Worm (Caenorhabditis elegans) whole organism, L3 larva: ENCODE data around the gene Y17G9B.8.
"Not testable (repeated sequence)": the region's sequence is repeated elsewhere in the genome, so short reads cannot be mapped to it uniquely, and the experiment has no call there.

ENCODE experiments used
- R02D3.7 ChIP-seq: fragments of 150-350 bp; optimal IDR thresholded peaks from 2 replicates; lab custom pipeline; 2014; ENCODE audit warnings: missing biosample characterization, missing genetic modification characterization
- ZK546.5 ChIP-seq: sonication (generic microtip); optimal IDR thresholded peaks from 2 replicates; lab custom pipeline; 2017; ENCODE audit warnings: missing biosample characterization, missing genetic modification characterization
- aly-2 ChIP-seq: fragments of 150-350 bp; optimal IDR thresholded peaks from 2 replicates; lab custom pipeline; 2014; ENCODE audit warnings: missing biosample characterization, missing genetic modification characterization
- ama-1 ChIP-seq: fragments of 150-350 bp; optimal IDR thresholded peaks from 2 replicates; lab custom pipeline; 2018
- ceh-16 ChIP-seq: sonication (generic microtip); optimal IDR thresholded peaks from 2 replicates; lab custom pipeline; 2017; ENCODE audit warnings: missing biosample characterization, missing genetic modification characterization
- ceh-28 ChIP-seq: fragments of 150-350 bp; optimal IDR thresholded peaks from 2 replicates; lab custom pipeline; 2014; ENCODE audit warnings: missing biosample characterization, missing genetic modification reagents, missing genetic modification characterization
- ceh-82 ChIP-seq: fragments of 150-350 bp; optimal IDR thresholded peaks from 2 replicates; lab custom pipeline; 2014; ENCODE audit warnings: missing biosample characterization, missing genetic modification characterization
- ceh-9 ChIP-seq: sonication (generic microtip); optimal IDR thresholded peaks from 2 replicates; lab custom pipeline; 2018; ENCODE audit warnings: missing biosample characterization, missing genetic modification characterization
- egl-27 ChIP-seq: sonication (generic microtip); optimal IDR thresholded peaks from 4 replicates; lab custom pipeline; 2017; ENCODE audit warnings: missing biosample characterization, missing genetic modification reagents, missing genetic modification characterization
- egl-5 ChIP-seq: fragments of 150-350 bp; optimal IDR thresholded peaks from 2 replicates; lab custom pipeline; 2017; ENCODE audit warnings: missing biosample characterization, missing genetic modification reagents, missing genetic modification characterization, inconsistent platforms
- elt-1 ChIP-seq: fragments of 150-350 bp; optimal IDR thresholded peaks from 2 replicates; lab custom pipeline; 2014; ENCODE audit warnings: missing biosample characterization, missing genetic modification characterization
- elt-2 ChIP-seq: sonication (generic microtip); optimal IDR thresholded peaks from 2 replicates; lab custom pipeline; 2016; ENCODE audit warnings: missing genetic modification reagents, mild to moderate bottlenecking, missing genetic modification characterization, missing compliant biosample characterization
- eor-1 ChIP-seq, 2 experiments: fragments of 150-350 bp; optimal IDR thresholded peaks; 2 replicates each; lab custom pipeline; 2014 to 2018; ENCODE audit warnings: missing biosample characterization in 2 of 2, missing genetic modification characterization in 2 of 2
- fkh-10 ChIP-seq: sonication (generic microtip); optimal IDR thresholded peaks from 2 replicates; lab custom pipeline; 2017; ENCODE audit warnings: missing biosample characterization, missing genetic modification reagents, missing genetic modification characterization
- fos-1 ChIP-seq: fragments of 150-350 bp; optimal IDR thresholded peaks from 2 replicates; lab custom pipeline; 2014; ENCODE audit warnings: missing biosample characterization, missing genetic modification characterization
- jun-1 ChIP-seq: fragments of 150-350 bp; optimal IDR thresholded peaks from 2 replicates; lab custom pipeline; 2014; ENCODE audit warnings: missing biosample characterization, missing genetic modification reagents, missing genetic modification characterization
- lin-15B ChIP-seq: fragments of 150-350 bp; optimal IDR thresholded peaks from 2 replicates; lab custom pipeline; 2014; ENCODE audit warnings: missing biosample characterization, missing genetic modification characterization
- lsy-12 ChIP-seq: sonication (generic microtip); optimal IDR thresholded peaks from 2 replicates; lab custom pipeline; 2016; ENCODE audit warnings: mild to moderate bottlenecking, missing genetic modification characterization, missing compliant biosample characterization
- mdl-1 ChIP-seq: fragments of 150-350 bp; optimal IDR thresholded peaks from 2 replicates; lab custom pipeline; 2014; ENCODE audit warnings: missing biosample characterization, missing genetic modification characterization
- mml-1 ChIP-seq: fragments of 150-350 bp; sonication (generic microtip); optimal IDR thresholded peaks from 3 replicates; lab custom pipeline; 2014; ENCODE audit warnings: missing biosample characterization, missing genetic modification characterization
- nfya-1 ChIP-seq: sonication (generic microtip); optimal IDR thresholded peaks from 2 replicates; lab custom pipeline; 2017; ENCODE audit warnings: missing genetic modification characterization, mild to moderate bottlenecking, missing compliant biosample characterization, antibody characterized with exemption, moderate library complexity; ENCODE audit not compliant: insufficient read depth
- nhr-11 ChIP-seq: fragments of 150-350 bp; optimal IDR thresholded peaks from 2 replicates; lab custom pipeline; 2014; ENCODE audit warnings: missing biosample characterization, missing genetic modification characterization
- nhr-12 ChIP-seq: fragments of 150-350 bp; optimal IDR thresholded peaks from 2 replicates; lab custom pipeline; 2014; ENCODE audit warnings: missing biosample characterization, missing genetic modification characterization
- nhr-23 ChIP-seq: fragments of 150-350 bp; optimal IDR thresholded peaks from 2 replicates; lab custom pipeline; 2014; ENCODE audit warnings: missing biosample characterization, missing genetic modification reagents, missing genetic modification characterization
- nhr-28 ChIP-seq: fragments of 150-350 bp; optimal IDR thresholded peaks from 2 replicates; lab custom pipeline; 2014; ENCODE audit warnings: missing biosample characterization, missing genetic modification characterization
- nhr-67 ChIP-seq: fragments of 150-350 bp; optimal IDR thresholded peaks from 2 replicates; lab custom pipeline; 2014; ENCODE audit warnings: missing biosample characterization, missing genetic modification characterization
- nhr-77 ChIP-seq: fragments of 150-350 bp; optimal IDR thresholded peaks from 2 replicates; lab custom pipeline; 2014; ENCODE audit warnings: missing biosample characterization, missing genetic modification characterization
- pha-4 ChIP-seq: fragments of 150-350 bp; optimal IDR thresholded peaks from 2 replicates; lab custom pipeline; 2014; ENCODE audit warnings: missing biosample characterization, missing genetic modification reagents, missing genetic modification characterization
- pqm-1 ChIP-seq: fragments of 150-350 bp; optimal IDR thresholded peaks from 2 replicates; lab custom pipeline; 2017; ENCODE audit warnings: missing biosample characterization, missing genetic modification characterization, inconsistent platforms
- sea-2 ChIP-seq: fragments of 150-350 bp; sonication (generic microtip); optimal IDR thresholded peaks from 4 replicates; lab custom pipeline; 2014; ENCODE audit warnings: missing biosample characterization, missing genetic modification reagents, missing genetic modification characterization
- snpc-4 ChIP-seq: fragments of 150-350 bp; optimal IDR thresholded peaks from 2 replicates; lab custom pipeline; 2014; ENCODE audit warnings: missing biosample characterization, missing genetic modification characterization
- tbx-2 ChIP-seq: sonication (generic microtip); optimal IDR thresholded peaks from 2 replicates; lab custom pipeline; 2016; ENCODE audit warnings: mild to moderate bottlenecking, missing genetic modification characterization, missing compliant biosample characterization
- unc-39 ChIP-seq: sonication (generic microtip); optimal IDR thresholded peaks from 4 replicates; lab custom pipeline; 2017; ENCODE audit warnings: missing biosample characterization, missing genetic modification characterization
- ztf-11 ChIP-seq: fragments of 150-350 bp; optimal IDR thresholded peaks from 2 replicates; lab custom pipeline; 2014; ENCODE audit warnings: missing biosample characterization, missing genetic modification characterization

Gene Y17G9B.8

DNA sequence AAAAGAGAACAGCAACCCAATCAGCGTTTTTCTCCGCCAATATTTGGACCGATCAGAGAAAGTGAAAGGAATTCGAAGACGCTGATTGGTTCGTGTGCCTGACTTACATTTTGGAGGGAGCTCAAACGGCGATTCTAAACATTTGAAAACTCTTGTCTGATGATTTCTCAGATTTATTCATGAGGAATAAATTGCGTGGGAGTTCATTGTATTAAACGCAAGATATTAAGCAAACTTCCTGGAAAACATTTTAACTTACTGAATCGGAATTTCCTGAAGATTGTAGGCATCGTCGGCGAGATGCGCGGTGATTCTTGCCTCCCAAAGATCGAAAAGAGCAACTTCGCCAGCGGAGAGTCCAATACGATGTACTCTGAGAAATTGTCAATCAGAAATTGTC is 34.1 kb downstream of the Y17G9B.8 start, which contains the start of gene K08F11.1:
Gene K08F11.1 (plus strand): TSS at position 301 of the 400 bp plus-strand sequence.
- TF ChIP-seq nhr-77 (tag; lab: Kevin White, UChicago) (no peak), lin-15B (no peak), nhr-12 (tag; lab: Kevin White, UChicago) (no peak), sea-2 (GFP tag; lab: Kevin White, UChicago) (no peak), pqm-1 (tag; lab: Kevin White, UChicago) (no peak), ceh-28 (tag; lab: Kevin White, UChicago) (no peak), aly-2 (tag; lab: Kevin White, UChicago) (no peak), nhr-23 (no peak)

ce11 chrIV:4723687-4724086 is 35.0 kb downstream of the Y17G9B.8 start:
- no peak for TF ChIP-seq ztf-11 (tag; lab: Kevin White, UChicago)
- no peak for TF ChIP-seq ama-1 (lab: Kevin White, UChicago)
- TF ChIP-seq ceh-9 (tag; lab: Kevin White, UChicago) = no peak
- TF ChIP-seq tbx-2 (tag; lab: Kevin White, UChicago) = no peak
- no peak for TF ChIP-seq ceh-82 (tag; lab: Kevin White, UChicago)
- TF ChIP-seq elt-1 (tag; lab: Kevin White, UChicago) = no peak
- no peak for TF ChIP-seq lin-15B
- TF ChIP-seq eor-1 (tag; optimal IDR thresholded peaks at IDR 0.05; lab: Kevin White, UChicago) = no peak
- TF ChIP-seq jun-1 (tag; lab: Kevin White, UChicago) = no peak
- no peak for TF ChIP-seq ceh-28 (tag; lab: Kevin White, UChicago)
- TF ChIP-seq mml-1 (tag; lab: Kevin White, UChicago) = no peak
- TF ChIP-seq nhr-28 (tag; lab: Kevin White, UChicago) = no peak
- TF ChIP-seq aly-2 (tag; lab: Kevin White, UChicago) = no peak
- no peak for TF ChIP-seq nhr-11 (tag; lab: Kevin White, UChicago)
- no peak for TF ChIP-seq ZK546.5 (tag; lab: Kevin White, UChicago)
- TF ChIP-seq sea-2 (GFP tag; lab: Kevin White, UChicago) = no peak
- TF ChIP-seq nhr-23 = no peak
- TF ChIP-seq nfya-1 (tag; lab: Kevin White, UChicago) = no peak

- TF ChIP-seq nfya-1 (tag; lab: Kevin White, UChicago) (peak; percentile 22), tbx-2 (tag; lab: Kevin White, UChicago) (peak; percentile 27), elt-2 (tag; lab: Kevin White, UChicago) (peak; percentile 1), lin-15B (peak; percentile 19)
Measured at ce11 chrIV:4720522-4720921, 38.1 kb downstream of the Y17G9B.8 start.

ce11 chrIV:4715785-4716184 is 42.9 kb downstream of the Y17G9B.8 start, which contains the start of gene miro-1:
Gene miro-1, minus strand, starts transcription at chrIV:4715807.
- not testable (repeated sequence) for TF ChIP-seq ZK546.5, nfya-1, ceh-9 (tag; lab: Kevin White, UChicago)

ce11 chrIV:4712376-4712775 is 46.3 kb downstream of the Y17G9B.8 start, which contains the start of gene yars-2:
Gene yars-2, minus strand, starts transcription at chrIV:4712624.
- TF ChIP-seq ZK546.5 (tag; lab: Kevin White, UChicago) = no peak
- no peak for TF ChIP-seq nhr-12 (tag; lab: Kevin White, UChicago)
- no peak for TF ChIP-seq lsy-12 (tag; lab: Kevin White, UChicago)
- TF ChIP-seq fkh-10 (GFP tag; lab: Kevin White, UChicago) = no peak
- TF ChIP-seq lin-15B = peak; percentile 27
- no peak for TF ChIP-seq ceh-28 (tag; lab: Kevin White, UChicago)
- peak; percentile 10 for TF ChIP-seq nfya-1 (tag; lab: Kevin White, UChicago)
- TF ChIP-seq ceh-16 = no peak
- no peak for TF ChIP-seq R02D3.7
- TF ChIP-seq nhr-67 (tag; lab: Kevin White, UChicago) = no peak
- no peak for TF ChIP-seq mml-1 (tag; lab: Kevin White, UChicago)
- no peak for TF ChIP-seq eor-1 (tag; optimal IDR thresholded peaks at IDR 0.05; lab: Kevin White, UChicago)
- no peak for TF ChIP-seq mdl-1
- TF ChIP-seq unc-39 = no peak
- TF ChIP-seq nhr-77 (tag; lab: Kevin White, UChicago) = no peak
- no peak for TF ChIP-seq ceh-82 (tag; lab: Kevin White, UChicago)
- peak; percentile 26 for TF ChIP-seq pha-4 (tag; lab: Kevin White, UChicago)
- TF ChIP-seq egl-27 (tag; lab: Kevin White, UChicago) = no peak
- no peak for TF ChIP-seq snpc-4
- TF ChIP-seq egl-5 (tag; lab: Kevin White, UChicago) = no peak
- no peak for TF ChIP-seq sea-2 (GFP tag; lab: Kevin White, UChicago)
- TF ChIP-seq fos-1 (tag; lab: Kevin White, UChicago) = no peak
